Worm (Caenorhabditis elegans): ENCODE results near the gene idhg-1.

Gene idhg-1

DNA sequence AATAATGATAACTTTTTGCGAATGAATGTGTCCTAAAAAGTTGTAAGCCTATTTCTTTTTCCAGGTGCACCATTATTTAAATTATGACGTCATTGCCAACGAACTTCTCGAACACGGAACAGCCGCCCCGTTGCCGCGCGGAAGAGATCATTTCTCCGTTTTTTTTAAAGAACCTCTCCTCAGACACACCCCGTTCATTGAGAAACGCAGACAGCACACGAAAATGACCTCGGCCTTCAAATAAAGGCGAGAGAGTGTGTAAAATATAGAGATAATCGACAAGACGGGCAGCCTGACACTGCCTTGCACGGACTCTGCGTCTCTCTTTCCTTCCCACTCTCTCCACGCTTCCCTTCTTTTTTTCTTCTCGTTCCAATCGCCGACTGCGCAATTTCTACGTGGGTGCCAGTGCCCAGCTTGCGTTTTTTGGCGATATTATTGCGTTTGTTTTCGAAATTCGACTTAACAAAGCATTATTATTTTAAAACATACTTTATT, 8.2 kb upstream of the idhg-1 start (continued):
- no peak for TF ChIP-seq ztf-25 (GFP tag; IDR thresholded peaks at IDR 0.05)
- no peak for TF ChIP-seq B0261.1 (tag; optimal IDR thresholded peaks at IDR 0.05)
- peak; percentile 22 for TF ChIP-seq ztf-22 (GFP tag; optimal IDR thresholded peaks at IDR 0.05)

DNA sequence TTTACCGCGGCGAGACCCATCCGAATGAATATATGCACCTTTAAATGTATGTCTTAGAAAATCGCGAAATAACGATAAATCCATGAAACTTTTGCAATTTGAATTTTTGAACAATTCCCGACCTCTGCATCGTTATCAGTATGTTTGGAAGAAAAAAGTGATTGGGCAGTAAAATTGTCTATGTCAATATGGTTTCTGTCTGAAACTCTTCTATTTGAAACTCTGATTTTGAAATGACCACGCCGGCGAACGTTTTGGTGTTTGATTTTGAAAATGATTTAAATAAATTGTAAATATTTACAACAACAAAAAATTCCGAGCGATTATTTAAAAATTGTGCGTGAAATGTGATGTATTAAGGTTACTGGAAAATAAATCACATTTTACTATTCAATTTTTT, 7.3 kb upstream of the idhg-1 start:
- TF ChIP-seq hrde-1 (tag; optimal IDR thresholded peaks at IDR 0.05; ENCODE audit: borderline replicate concordance) (no peak), nhr-80 (tag; optimal IDR thresholded peaks at IDR 0.05) (peak; percentile 43)

DNA sequence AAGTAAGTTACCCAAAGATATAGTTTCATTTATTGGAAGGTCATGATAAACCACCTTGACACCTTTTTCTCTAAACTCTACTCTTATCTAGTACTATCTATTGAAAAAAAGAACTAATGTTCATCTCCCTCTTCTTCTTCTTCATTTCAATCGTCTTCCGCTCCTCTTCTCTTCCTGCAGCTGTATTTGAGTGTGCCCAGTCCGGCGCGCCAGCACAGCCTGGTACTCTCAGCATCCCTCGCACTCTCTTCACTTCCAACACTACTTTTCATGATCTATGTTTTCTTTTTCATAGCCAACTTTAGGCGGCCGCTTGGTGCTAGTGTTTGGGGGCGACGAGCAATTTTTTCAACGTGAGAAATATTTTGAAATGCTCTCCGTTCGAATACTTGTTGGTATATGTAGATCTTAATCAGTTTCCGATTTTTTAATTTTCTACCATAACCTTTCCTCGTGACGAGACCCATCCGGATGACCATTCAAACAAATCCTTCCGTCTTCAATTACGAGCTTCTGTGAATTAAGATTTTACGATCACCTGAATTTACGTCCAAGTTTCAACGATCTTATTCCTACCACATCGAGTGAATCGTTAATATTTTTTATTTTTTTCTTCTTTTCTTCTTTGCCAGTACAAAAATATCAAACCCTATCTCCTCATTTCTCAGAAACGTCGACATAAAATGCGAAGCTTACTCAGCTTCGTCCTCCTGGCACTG, 6.4 kb upstream of the idhg-1 start, which contains the start of gene pan-1:
TSS of gene pan-1 (plus strand) at position 669 of the 719 bp plus-strand sequence.
- TF ChIP-seq hmg-1.2 (GFP tag; IDR thresholded peaks at IDR 0.05) (peak; percentile 76; the same call in 1 of the 2 replicates), zfh-2 (GFP tag; conservative IDR thresholded peaks at IDR 0.05) (peak; percentile 62), lin-26 (GFP tag; IDR thresholded peaks at IDR 0.05) (no peak), egrh-3 (GFP tag; IDR thresholded peaks at IDR 0.05) (0 out of 2 replicates have a peak, but pooled peaks have one; percentile 11), nhr-179 (tag; optimal IDR thresholded peaks at IDR 0.05) (no peak), cebp-1 (GFP tag; IDR thresholded peaks at IDR 0.05) (no peak), cebp-1 (tag; optimal IDR thresholded peaks at IDR 0.05) (peak; percentile 34), nhr-80 (tag; optimal IDR thresholded peaks at IDR 0.05) (peak; percentile 48)

DNA sequence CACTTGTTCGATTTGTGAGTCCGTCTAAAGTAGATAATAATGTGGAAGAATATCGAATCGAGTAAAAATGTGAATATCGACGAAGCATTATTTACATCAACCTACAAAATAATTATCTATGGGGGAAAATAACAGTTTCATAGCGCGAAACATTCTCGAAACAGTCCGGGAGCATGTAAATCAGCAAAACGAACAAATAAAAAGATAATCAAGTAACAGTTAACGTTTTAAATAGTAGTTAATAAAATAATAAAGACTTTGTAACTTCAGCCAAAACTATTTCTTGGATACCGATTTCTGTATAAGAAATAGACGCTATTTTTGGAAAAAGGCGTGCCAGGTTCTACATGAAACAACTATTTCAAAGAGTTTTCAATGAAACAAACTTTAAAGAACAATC, 567 bp upstream of the idhg-1 start, which contains the start of gene mlcd-1:
TSS of gene mlcd-1 (minus strand) at position 101 of the 400 bp plus-strand sequence.
- TF ChIP-seq chd-7 (tag; optimal IDR thresholded peaks at IDR 0.05) = no peak
- TF ChIP-seq athp-1 (tag; optimal IDR thresholded peaks at IDR 0.05) = no peak
- TF ChIP-seq lag-1 (GFP tag; IDR thresholded peaks at IDR 0.05) = no peak
- TF ChIP-seq tbp1 (GFP tag; optimal IDR thresholded peaks at IDR 0.05) = no peak
- no peak for TF ChIP-seq attf-5 (GFP tag; optimal IDR thresholded peaks at IDR 0.05)
- TF ChIP-seq nhr-27 (tag; optimal IDR thresholded peaks at IDR 0.05) = no peak
- TF ChIP-seq ceh-27 (GFP tag; optimal IDR thresholded peaks at IDR 0.05) = no peak
- TF ChIP-seq pha-4 (tag; optimal IDR thresholded peaks at IDR 0.05) = no peak
- no peak for TF ChIP-seq ztf-26 (tag; optimal IDR thresholded peaks at IDR 0.05)
- no peak for TF ChIP-seq F57A8.1 (GFP tag; optimal IDR thresholded peaks at IDR 0.05)
- no peak for TF ChIP-seq fkh-3 (tag; optimal IDR thresholded peaks at IDR 0.05)
- no peak for TF ChIP-seq ceh-58 (GFP tag; IDR thresholded peaks at IDR 0.05)
- no peak for TF ChIP-seq dpff-1 (tag; optimal IDR thresholded peaks at IDR 0.05)
- TF ChIP-seq F22D6.2 (tag; optimal IDR thresholded peaks at IDR 0.05) = no peak
- no peak for TF ChIP-seq zfh-2 (GFP tag; conservative IDR thresholded peaks at IDR 0.05)

DNA sequence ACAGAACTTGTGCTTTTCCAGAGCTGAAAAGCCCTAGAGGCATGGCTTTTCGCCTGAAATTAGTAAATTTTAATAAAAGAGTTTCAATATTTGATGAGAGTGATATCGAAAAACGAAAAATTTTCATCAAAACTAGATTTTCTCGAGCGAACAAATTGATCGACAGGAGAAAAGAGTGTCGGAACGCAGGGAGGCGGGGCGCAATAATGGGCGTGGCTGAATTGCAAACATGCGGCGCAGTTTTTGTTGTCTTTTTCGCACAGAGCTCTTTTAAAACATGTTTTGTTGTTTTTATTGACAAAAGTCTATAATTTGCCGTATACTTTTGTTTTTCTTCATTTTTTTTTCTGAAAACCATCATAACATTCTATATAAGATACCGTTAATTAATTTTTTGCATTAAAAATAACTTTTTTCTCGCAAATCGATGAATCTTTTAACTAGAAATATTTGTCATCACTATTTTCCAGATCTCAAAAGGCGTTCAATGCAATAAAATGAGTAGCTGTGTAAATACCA, 9.8 kb downstream of the idhg-1 start, which contains the start of the genes sel-5 and wdr-48:
TSS of gene sel-5 (minus strand) at position 53 of the 519 bp plus-strand sequence.
TSS of gene wdr-48 (plus strand) at position 469 of the 519 bp plus-strand sequence.
- TF ChIP-seq fkh-3 (tag; optimal IDR thresholded peaks at IDR 0.05) (no peak), F23B12.7 (tag; optimal IDR thresholded peaks at IDR 0.05; ENCODE audit: insufficient read depth) (peak; percentile 52), pbrm-1 (GFP tag; IDR thresholded peaks at IDR 0.05) (no peak), snpc-4 (GFP tag; optimal IDR thresholded peaks at IDR 0.05) (no peak), snpc-4 (tag; optimal IDR thresholded peaks at IDR 0.05) (peak in 2 of 4 experiments; percentile 22 to 26), tlf-1 (GFP tag; optimal IDR thresholded peaks at IDR 0.05) (no peak), chd-7 (tag; optimal IDR thresholded peaks at IDR 0.05) (no peak), nhr-80 (tag; optimal IDR thresholded peaks at IDR 0.05) (peak; percentile 28), attf-5 (GFP tag; optimal IDR thresholded peaks at IDR 0.05) (peak; percentile 15), let-607 (tag; optimal IDR thresholded peaks at IDR 0.05) (no peak)

All from whole organism, young adult.